Fruit fly (Drosophila melanogaster) whole organism, pupa: ENCODE data around the gene CG31493.

Experiments used
- CG10348 ChIP-seq: fragments of 200-800 bp; sonication (Bioruptor generic); IDR thresholded peaks from 2 replicates; pipeline ENCODE4 v1.3.6; 2022; ENCODE audit warnings: missing biosample characterization, missing genetic modification characterization
- CG12605 ChIP-seq: fragments of 200-800 bp; sonication (Bioruptor generic); IDR thresholded peaks from 2 replicates; pipeline ENCODE4 v1.3.6; 2022; ENCODE audit warnings: missing biosample characterization, missing genetic modification characterization
- CG13204 ChIP-seq: fragments of 200-800 bp; sonication (Bioruptor generic); optimal IDR thresholded peaks from 2 replicates; lab custom pipeline; 2018; ENCODE audit warnings: missing biosample characterization, mild to moderate bottlenecking, missing genetic modification characterization, moderate library complexity
- CG14655 ChIP-seq: fragments of 200-800 bp; sonication (Bioruptor generic); optimal IDR thresholded peaks from 3 replicates; lab custom pipeline; 2017; ENCODE audit warnings: mild to moderate bottlenecking, missing biosample characterization, missing genetic modification reagents, missing genetic modification characterization
- CG15710 ChIP-seq: fragments of 200-800 bp; sonication (Bioruptor generic); optimal IDR thresholded peaks from 2 replicates; lab custom pipeline; 2018; ENCODE audit warnings: missing biosample characterization, mild to moderate bottlenecking, missing genetic modification characterization, moderate library complexity
- CG17806 ChIP-seq: fragments of 200-800 bp; sonication (Bioruptor generic); optimal IDR thresholded peaks from 2 replicates; lab custom pipeline; 2018; ENCODE audit warnings: missing biosample characterization, mild to moderate bottlenecking, missing genetic modification characterization, moderate library complexity
- CG32121 ChIP-seq: fragments of 200-800 bp; sonication (Bioruptor generic); IDR thresholded peaks from 2 replicates; pipeline ENCODE4 v1.3.6; 2022; ENCODE audit warnings: missing biosample characterization, missing genetic modification characterization
- CG34367 ChIP-seq: fragments of 200-800 bp; sonication (Bioruptor generic); optimal IDR thresholded peaks from 2 replicates; lab custom pipeline; 2018; ENCODE audit warnings: missing biosample characterization, mild to moderate bottlenecking, missing genetic modification characterization
- CG4496 ChIP-seq: fragments of 200-800 bp; sonication (Bioruptor generic); IDR thresholded peaks from 3 replicates; pipeline ENCODE4 v1.3.6; 2022; ENCODE audit warnings: missing biosample characterization, missing genetic modification characterization
- CG8159 ChIP-seq: fragments of 200-800 bp; sonication (Bioruptor generic); optimal IDR thresholded peaks from 3 replicates; lab custom pipeline; 2018; ENCODE audit warnings: missing biosample characterization, mild to moderate bottlenecking, missing genetic modification characterization, moderate library complexity
- CG8301 ChIP-seq: fragments of 200-800 bp; sonication (Bioruptor generic); optimal IDR thresholded peaks from 2 replicates; lab custom pipeline; 2018; ENCODE audit warnings: missing biosample characterization, mild to moderate bottlenecking, missing genetic modification characterization
- CG9948 ChIP-seq: fragments of 200-800 bp; sonication (Bioruptor generic); optimal IDR thresholded peaks from 2 replicates; lab custom pipeline; 2018; ENCODE audit warnings: missing biosample characterization, mild to moderate bottlenecking, missing genetic modification characterization, moderate library complexity
- D1 ChIP-seq: fragments of 200-800 bp; sonication (Bioruptor generic); optimal IDR thresholded peaks from 2 replicates; lab custom pipeline; 2018; ENCODE audit warnings: missing biosample characterization, mild to moderate bottlenecking, missing genetic modification characterization, moderate library complexity
- EcR ChIP-seq: fragments of 200-800 bp; sonication (Bioruptor generic); optimal IDR thresholded peaks from 3 replicates; lab custom pipeline; 2019; ENCODE audit warnings: missing biosample characterization, missing genetic modification characterization, mild to moderate bottlenecking, moderate library complexity, missing genetic modification reagents
- Ets98B ChIP-seq: fragments of 200-800 bp; sonication (Bioruptor generic); IDR thresholded peaks from 2 replicates; pipeline ENCODE4 v1.3.6; 2022; ENCODE audit warnings: missing biosample characterization, missing genetic modification characterization
- Pif1A ChIP-seq: fragments of 200-800 bp; sonication (Bioruptor generic); optimal IDR thresholded peaks from 3 replicates; lab custom pipeline; 2016; ENCODE audit warnings: missing biosample characterization, missing genetic modification characterization
- Pif1B ChIP-seq: fragments of 200-800 bp; sonication (Bioruptor generic); optimal IDR thresholded peaks from 3 replicates; lab custom pipeline; 2016; ENCODE audit warnings: missing biosample characterization, missing genetic modification characterization
- Snoo ChIP-seq: fragments of 200-800 bp; sonication (Bioruptor generic); optimal IDR thresholded peaks from 3 replicates; lab custom pipeline; 2017; ENCODE audit warnings: missing biosample characterization, mild to moderate bottlenecking, missing genetic modification characterization, inconsistent platforms
- fd96Ca ChIP-seq: fragments of 200-800 bp; sonication (Bioruptor generic); IDR thresholded peaks from 3 replicates; pipeline ENCODE4 v1.3.6; 2022; ENCODE audit warnings: missing biosample characterization, missing genetic modification characterization
- gl ChIP-seq: fragments of 200-800 bp; sonication (Bioruptor generic); optimal IDR thresholded peaks from 2 replicates; lab custom pipeline; 2018; ENCODE audit warnings: missing biosample characterization, mild to moderate bottlenecking, missing genetic modification characterization
- rn ChIP-seq: fragments of 200-800 bp; sonication (Bioruptor generic); IDR thresholded peaks from 2 replicates; pipeline ENCODE4 v1.3.6; 2022; ENCODE audit warnings: missing biosample characterization, missing genetic modification characterization

The CG31493 gene

DNA sequence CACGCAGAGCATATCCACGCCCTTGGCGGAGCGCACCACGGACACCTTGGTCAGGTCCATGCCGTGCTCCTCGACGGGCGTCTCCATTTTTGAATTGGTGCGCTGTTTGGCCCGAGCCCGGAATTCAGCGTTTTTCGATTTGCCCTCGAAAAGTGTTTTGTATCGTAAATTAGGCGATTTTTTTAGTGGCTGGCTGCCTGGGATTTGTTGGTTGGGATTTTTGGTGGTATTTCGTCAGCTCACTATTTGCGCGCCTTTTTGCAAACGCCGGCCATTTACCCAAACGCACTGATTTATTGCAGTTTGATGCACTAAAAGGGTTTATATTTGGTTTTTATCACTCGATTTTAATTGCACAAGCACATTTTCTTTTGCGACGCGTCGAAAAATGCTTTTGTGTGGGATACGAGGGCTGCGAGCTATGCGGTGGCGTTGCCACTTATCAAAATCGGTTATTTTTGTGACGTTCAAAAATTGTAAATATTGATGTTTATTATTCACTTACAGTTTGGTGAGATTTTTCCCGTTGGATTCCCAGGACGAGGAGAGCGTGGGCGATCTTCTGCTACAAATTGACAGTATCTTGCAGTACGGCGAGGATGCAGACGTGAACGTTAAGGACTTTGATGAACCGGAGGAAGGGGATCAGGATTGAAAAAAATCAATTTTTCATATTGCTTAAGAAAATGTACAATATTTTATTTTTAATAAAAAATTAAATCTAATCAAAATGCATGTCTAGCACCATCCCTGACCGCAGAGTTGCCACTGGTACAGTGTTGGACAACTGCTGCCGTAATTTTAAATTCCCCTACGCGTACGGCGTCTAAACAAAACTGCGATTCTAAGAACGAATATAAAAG is 19.4 kb downstream of the CG31493 start, which contains the start of the genes gfzf and Sas-4:
gfzf (minus strand) TSS at position 425 of the 863 bp plus-strand sequence.
Sas-4 (plus strand) TSS at position 824 of the 863 bp plus-strand sequence.
- TF ChIP-seq CG8159 (tag; lab: Kevin White, UChicago) = no peak
- TF ChIP-seq CG13204 (GFP tag; lab: Kevin White, UChicago) = no peak
- no peak for TF ChIP-seq CG8301 (tag; lab: Kevin White, UChicago)
- no peak for TF ChIP-seq gl
- TF ChIP-seq CG9948 (tag; lab: Kevin White, UChicago) = peak; percentile 39
- 0 out of 2 replicates have a peak, but pooled peaks have one; percentile 8 for TF ChIP-seq CG12605
- TF ChIP-seq Ets98B = peak; percentile 29; the same call in 1 of the 2 replicates
- peak; percentile 62 for TF ChIP-seq Snoo (tag; lab: Kevin White, UChicago)
- TF ChIP-seq CG32121 = no peak; the same call in 1 of the 2 replicates
- TF ChIP-seq CG15710 (tag; lab: Kevin White, UChicago) = peak; percentile 62
- TF ChIP-seq EcR (GFP tag; lab: Kevin White, UChicago) = no peak
- no peak for TF ChIP-seq Pif1B (GFP tag; lab: Kevin White, UChicago)
- TF ChIP-seq CG17806 = peak; percentile 50
- TF ChIP-seq D1 = no peak
- peak; percentile 51 for TF ChIP-seq CG34367 (tag; lab: Kevin White, UChicago)
- TF ChIP-seq CG4496 (GFP tag; lab: Robert Waterston, UW) = peak; percentile 64; the same call in 2 of the 3 replicates
- no peak for TF ChIP-seq CG14655 (GFP tag; lab: Kevin White, UChicago)
- no peak for TF ChIP-seq CG10348 (GFP tag; lab: Robert Waterston, UW)
- TF ChIP-seq rn = peak; percentile 43; the same call in 1 of the 2 replicates
- TF ChIP-seq fd96Ca = peak; percentile 84
- no peak for TF ChIP-seq Pif1A (GFP tag; lab: Kevin White, UChicago)

DNA sequence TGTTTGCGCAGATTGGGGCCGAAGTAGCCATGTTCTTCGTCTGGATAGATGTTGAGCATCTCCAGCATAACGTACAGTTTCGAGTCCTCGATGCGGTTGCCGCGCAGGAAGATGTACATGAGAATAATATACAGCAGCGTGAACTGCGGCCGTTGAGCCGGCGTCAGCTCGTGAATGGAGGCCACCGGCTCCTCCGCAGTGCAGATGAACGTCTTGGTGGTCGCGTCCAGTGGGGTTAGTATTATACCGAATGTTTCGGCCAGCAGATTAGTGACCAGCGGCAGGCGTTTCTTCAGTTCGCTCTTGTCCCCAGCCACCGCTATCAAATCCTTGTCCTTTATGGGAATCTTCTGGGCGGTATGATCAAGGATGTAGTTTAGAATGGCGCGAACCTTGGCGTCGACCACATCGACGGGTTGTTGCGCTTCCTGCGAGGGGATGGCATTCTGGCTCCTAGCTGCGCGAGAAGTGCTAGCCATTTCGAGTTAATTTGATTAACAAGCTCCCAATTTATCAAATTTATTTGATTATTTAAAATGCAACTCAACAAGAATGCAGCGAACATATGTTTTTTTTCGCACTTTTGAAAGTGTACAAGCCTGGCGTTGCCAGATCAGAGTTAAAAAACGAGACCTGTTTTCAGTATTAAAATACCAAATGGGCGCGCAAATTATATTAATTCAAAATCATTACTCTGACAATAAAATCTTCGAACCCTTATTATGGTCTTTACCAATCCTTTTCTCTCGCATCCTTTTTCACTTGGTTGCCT is 23.4 kb downstream of the CG31493 start, which contains the start of gene MAGE:
MAGE (minus strand) TSS at position 595 of the 772 bp plus-strand sequence.
- TF ChIP-seq fd96Ca = no peak
- no peak for TF ChIP-seq Pif1B (GFP tag; lab: Kevin White, UChicago)
- no peak for TF ChIP-seq CG34367 (tag; lab: Kevin White, UChicago)
- no peak for TF ChIP-seq CG8159 (tag; lab: Kevin White, UChicago)
- TF ChIP-seq CG32121 = no peak
- no peak for TF ChIP-seq gl
- TF ChIP-seq, all 21 proteins: peak for 0

DNA sequence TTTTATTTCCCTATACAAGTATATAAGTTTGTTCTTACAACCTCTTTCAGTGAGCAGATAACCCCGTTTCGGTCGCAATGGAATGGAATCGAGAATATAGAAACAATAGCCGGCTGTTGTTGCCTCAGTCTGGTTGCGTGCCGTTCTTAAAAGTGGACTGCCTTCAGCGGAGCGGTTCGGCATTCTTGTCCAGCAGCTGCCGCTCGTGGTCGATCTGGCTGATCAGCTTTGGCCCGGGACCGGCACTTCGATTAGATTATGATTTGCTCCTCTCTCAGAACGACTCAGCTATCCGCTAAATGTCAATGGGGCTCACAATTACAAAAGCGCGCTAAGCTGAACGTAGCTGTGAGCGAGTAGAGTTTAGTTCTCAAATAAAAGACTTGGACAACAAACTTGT is 25.7 kb downstream of the CG31493 start:
- TF ChIP-seq fd96Ca (no peak), Pif1A (GFP tag; lab: Kevin White, UChicago) (no peak), CG10348 (GFP tag; lab: Robert Waterston, UW) (no peak), Snoo (tag; lab: Kevin White, UChicago) (no peak), CG17806 (no peak), CG12605 (no peak)

DNA sequence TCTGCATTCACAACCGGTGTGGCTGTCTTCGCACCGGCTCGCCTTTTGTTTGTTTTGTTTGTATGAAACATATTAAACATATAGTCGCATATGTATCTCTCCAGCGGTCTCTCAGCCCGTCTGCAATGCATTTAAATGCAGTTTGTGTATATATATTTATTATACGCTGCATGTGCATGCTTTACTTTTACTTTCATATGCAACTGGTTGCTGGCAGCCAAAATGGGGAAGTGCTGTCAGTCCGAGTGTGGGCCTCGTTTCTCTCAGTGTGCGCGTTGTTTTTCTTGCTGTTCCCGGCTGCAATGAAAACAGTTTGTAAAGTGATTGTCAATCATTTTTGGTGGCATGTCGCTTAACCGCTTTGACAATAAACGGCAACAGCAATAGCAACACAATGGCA is 28.3 kb downstream of the CG31493 start:
- TF ChIP-seq Snoo (tag; lab: Kevin White, UChicago) = peak; percentile 0
- TF ChIP-seq CG10348 (GFP tag; lab: Robert Waterston, UW) = no peak
- TF ChIP-seq CG9948 (tag; lab: Kevin White, UChicago) = no peak
- TF ChIP-seq CG17806 = no peak
- no peak for TF ChIP-seq CG8301 (tag; lab: Kevin White, UChicago)
- TF ChIP-seq EcR (GFP tag; lab: Kevin White, UChicago) = peak; percentile 9
- no peak for TF ChIP-seq CG14655 (GFP tag; lab: Kevin White, UChicago)
- TF ChIP-seq CG32121 = no peak
- TF ChIP-seq Pif1A (GFP tag; lab: Kevin White, UChicago) = no peak
- no peak for TF ChIP-seq fd96Ca
- no peak for TF ChIP-seq CG4496 (GFP tag; lab: Robert Waterston, UW)
- no peak for TF ChIP-seq CG13204 (GFP tag; lab: Kevin White, UChicago)
- TF ChIP-seq Pif1B (GFP tag; lab: Kevin White, UChicago) = peak; percentile 13
- no peak for TF ChIP-seq CG8159 (tag; lab: Kevin White, UChicago)

DNA sequence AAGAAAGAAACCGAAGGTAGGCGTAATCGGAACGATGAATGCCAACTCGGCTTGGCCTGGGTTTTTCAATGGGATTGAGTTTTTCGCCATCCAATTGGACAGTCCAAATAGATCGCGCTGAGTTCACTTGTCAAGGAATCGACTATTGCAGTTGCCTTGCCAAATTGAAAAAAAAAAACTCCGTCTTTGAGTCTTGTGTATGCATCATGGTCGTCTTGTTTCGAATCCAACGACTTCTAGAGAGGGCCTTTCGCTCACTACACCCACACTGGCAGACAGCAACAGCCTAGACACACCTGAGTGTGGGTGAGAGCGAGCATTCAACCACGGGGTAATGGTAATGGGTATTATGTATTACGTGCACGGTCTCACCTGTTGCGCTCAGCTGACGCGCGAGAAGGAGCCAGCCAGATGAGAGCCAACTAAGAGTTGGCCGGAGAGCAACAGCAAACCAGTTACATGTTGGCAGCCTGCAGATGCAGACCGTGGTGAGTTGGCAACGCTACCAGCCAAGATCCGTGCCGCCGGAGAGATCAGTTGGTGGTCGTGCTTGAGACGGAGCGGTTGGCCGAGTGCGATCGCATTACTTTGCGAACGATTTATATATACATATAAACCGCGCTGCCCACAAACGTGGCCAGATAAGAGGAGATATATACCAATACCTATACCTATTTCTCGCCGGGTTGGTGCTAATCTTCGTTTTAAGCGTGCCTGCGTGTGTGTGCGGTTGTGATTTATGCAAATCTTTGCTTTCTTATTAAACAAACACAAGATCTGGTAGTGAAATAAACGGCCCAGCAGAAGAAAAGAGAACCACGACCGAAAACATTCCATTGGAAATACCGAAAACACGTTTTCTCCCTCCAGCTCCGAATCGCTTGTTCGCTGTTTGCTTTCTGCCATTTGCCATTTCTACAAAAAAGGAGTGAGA is 31.3 kb downstream of the CG31493 start, which contains the start of gene sas:
sas (plus strand) TSS at position 453 of the 934 bp plus-strand sequence.
- no peak for TF ChIP-seq rn
- no peak for TF ChIP-seq CG32121
- TF ChIP-seq Snoo (tag; lab: Kevin White, UChicago) = peak; percentile 16
- peak; percentile 97 for TF ChIP-seq EcR (GFP tag; lab: Kevin White, UChicago)
- TF ChIP-seq CG13204 (GFP tag; lab: Kevin White, UChicago) = peak; percentile 14
- TF ChIP-seq CG15710 (tag; lab: Kevin White, UChicago) = no peak
- TF ChIP-seq Pif1B (GFP tag; lab: Kevin White, UChicago) = peak; percentile 28
- peak; percentile 45; the same call in 2 of the 3 replicates for TF ChIP-seq CG4496 (GFP tag; lab: Robert Waterston, UW)
- no peak for TF ChIP-seq gl
- TF ChIP-seq CG8159 (tag; lab: Kevin White, UChicago) = no peak
- TF ChIP-seq CG12605 = peak; percentile 46; the same call in 1 of the 2 replicates
- TF ChIP-seq Ets98B = peak; percentile 17; the same call in 1 of the 2 replicates
